Fruit fly (Drosophila melanogaster) whole organism, embryonic: Measurements from ENCODE around the gene CG43813.

Experiments
- Ada2b ChIP-seq: fragments of 200-800 bp; sonication (Bioruptor generic); IDR thresholded peaks from 2 replicates; pipeline ENCODE4 v1.3.6; 2022; ENCODE audit warnings: missing biosample characterization, missing genetic modification characterization
- Antp ChIP-seq: fragments of 200-800 bp; sonication (Bioruptor generic); optimal IDR thresholded peaks from 3 replicates; lab custom pipeline; 2016; ENCODE audit warnings: missing biosample characterization, missing genetic modification characterization
- BEAF-32 ChIP-seq: fragments of 200-800 bp; sonication (Bioruptor generic); optimal IDR thresholded peaks from 3 replicates; lab custom pipeline; 2017; ENCODE audit warnings: missing biosample characterization, missing genetic modification characterization, mild to moderate bottlenecking, moderate library complexity, missing genetic modification reagents
- CG10321 ChIP-seq: fragments of 200-800 bp; sonication (Bioruptor generic); IDR thresholded peaks from 2 replicates; pipeline ENCODE4 v1.3.6; 2022; ENCODE audit warnings: missing biosample characterization, missing genetic modification characterization
- CG11085 ChIP-seq: fragments of 200-800 bp; sonication (Bioruptor generic); IDR thresholded peaks from 2 replicates; pipeline ENCODE4 v1.3.6; 2022; ENCODE audit warnings: missing biosample characterization, missing genetic modification characterization
- CG11695 ChIP-seq: fragments of 200-800 bp; sonication (Bioruptor generic); IDR thresholded peaks from 3 replicates; pipeline ENCODE4 v1.3.6; 2022; ENCODE audit warnings: missing biosample characterization, missing genetic modification characterization
- CG12744 ChIP-seq: fragments of 200-800 bp; sonication (Bioruptor generic); optimal IDR thresholded peaks from 2 replicates; lab custom pipeline; 2016; ENCODE audit warnings: missing biosample characterization, missing genetic modification characterization
- CG13123 ChIP-seq: fragments of 200-800 bp; sonication (Bioruptor generic); optimal IDR thresholded peaks from 2 replicates; lab custom pipeline; 2016; ENCODE audit warnings: missing biosample characterization, missing genetic modification characterization
- CG17385 ChIP-seq: fragments of 200-800 bp; sonication (Bioruptor generic); optimal IDR thresholded peaks from 3 replicates; lab custom pipeline; 2018; ENCODE audit warnings: missing biosample characterization, mild to moderate bottlenecking, missing genetic modification characterization
- CG17802 ChIP-seq: fragments of 200-800 bp; sonication (Bioruptor generic); optimal IDR thresholded peaks from 2 replicates; lab custom pipeline; 2018; ENCODE audit warnings: missing biosample characterization, mild to moderate bottlenecking, missing genetic modification characterization, moderate library complexity
- CG1792 ChIP-seq: fragments of 200-800 bp; sonication (Bioruptor generic); optimal IDR thresholded peaks from 2 replicates; lab custom pipeline; 2016; ENCODE audit warnings: missing biosample characterization, missing genetic modification characterization
- CG18476 ChIP-seq: fragments of 200-800 bp; sonication (Bioruptor generic); optimal IDR thresholded peaks from 2 replicates; lab custom pipeline; 2016; ENCODE audit warnings: missing biosample characterization, mild to moderate bottlenecking, missing genetic modification characterization
- CG32767 ChIP-seq: fragments of 200-800 bp; sonication (Bioruptor generic); IDR thresholded peaks from 2 replicates; pipeline ENCODE4 v1.3.6; 2022; ENCODE audit warnings: missing biosample characterization, missing genetic modification characterization
- CG4404 ChIP-seq: fragments of 200-800 bp; sonication (Bioruptor generic); IDR thresholded peaks from 2 replicates; pipeline ENCODE4 v1.3.6; 2022; ENCODE audit warnings: missing biosample characterization, missing genetic modification characterization
- CG5245 ChIP-seq: fragments of 200-800 bp; sonication (Bioruptor generic); optimal IDR thresholded peaks from 3 replicates; lab custom pipeline; 2016; ENCODE audit warnings: missing biosample characterization, missing genetic modification characterization
- CG6791 ChIP-seq: fragments of 200-800 bp; sonication (Bioruptor generic); IDR thresholded peaks from 3 replicates; pipeline ENCODE4 v1.3.6; 2022; ENCODE audit warnings: missing biosample characterization, missing genetic modification characterization; ENCODE audit not compliant: partially characterized antibody
- CG6854 ChIP-seq: fragments of 200-800 bp; sonication (Bioruptor generic); optimal IDR thresholded peaks from 3 replicates; lab custom pipeline; 2017; ENCODE audit warnings: missing biosample characterization, mild to moderate bottlenecking, missing genetic modification characterization
- CG7839 ChIP-seq: fragments of 200-800 bp; sonication (Bioruptor generic); optimal IDR thresholded peaks from 3 replicates; lab custom pipeline; 2018; ENCODE audit warnings: missing biosample characterization, mild to moderate bottlenecking, missing genetic modification characterization, moderate library complexity
- CG8388 ChIP-seq: fragments of 200-800 bp; sonication (Bioruptor generic); optimal IDR thresholded peaks from 2 replicates; lab custom pipeline; 2019; ENCODE audit warnings: missing biosample characterization, mild to moderate bottlenecking, missing genetic modification characterization, moderate library complexity
- GATAe ChIP-seq: fragments of 200-800 bp; sonication (Bioruptor generic); conservative IDR thresholded peaks from 2 replicates; pipeline ENCODE4 v1.3.6; 2022; ENCODE audit warnings: missing biosample characterization, missing genetic modification characterization
- HHEX ChIP-seq: fragments of 200-800 bp; sonication (Bioruptor generic); optimal IDR thresholded peaks from 3 replicates; lab custom pipeline; 2017; ENCODE audit warnings: missing biosample characterization, mild to moderate bottlenecking, missing genetic modification characterization, missing genetic modification reagents
- Hey ChIP-seq: fragments of 200-800 bp; sonication (Bioruptor generic); optimal IDR thresholded peaks from 3 replicates; lab custom pipeline; 2018; ENCODE audit warnings: missing biosample characterization, mild to moderate bottlenecking, missing genetic modification characterization
- Kr ChIP-seq: fragments of 200-800 bp; sonication (Bioruptor generic); optimal IDR thresholded peaks from 2 replicates; lab custom pipeline; 2017; ENCODE audit warnings: missing biosample characterization, mild to moderate bottlenecking, missing genetic modification characterization
- Lpt ChIP-seq: fragments of >200 bp; optimal IDR thresholded peaks from 2 replicates; lab custom pipeline; 2018; ENCODE audit warnings: missing biosample characterization, missing genetic modification characterization
- MBD-R2 ChIP-seq: fragments of 200-800 bp; sonication (Bioruptor generic); IDR thresholded peaks from 2 replicates; pipeline ENCODE4 v1.3.6; 2022; ENCODE audit warnings: missing biosample characterization, missing genetic modification characterization
- Oaz ChIP-seq: fragments of 200-800 bp; sonication (Bioruptor generic); IDR thresholded peaks from 2 replicates; pipeline ENCODE4 v1.3.6; 2022; ENCODE audit warnings: missing biosample characterization, missing genetic modification characterization
- Sox102F ChIP-seq: fragments of 200-800 bp; sonication (Bioruptor generic); optimal IDR thresholded peaks from 2 replicates; lab custom pipeline; 2018; ENCODE audit warnings: missing biosample characterization, mild to moderate bottlenecking, missing genetic modification characterization, moderate library complexity
- Sry-β ChIP-seq: fragments of 200-800 bp; sonication (Bioruptor generic); optimal IDR thresholded peaks from 2 replicates; lab custom pipeline; 2018; ENCODE audit warnings: missing biosample characterization, mild to moderate bottlenecking, missing genetic modification characterization, moderate library complexity
- Stat92E ChIP-seq, 3 experiments: fragments of >200 bp in 2 of 3; fragments of 200-800 bp in 1 of 3; sonication (Bioruptor generic) in 1 of 3; optimal IDR thresholded peaks; 2 replicates each; lab custom pipeline; 2017 to 2019; ENCODE audit warnings: missing biosample characterization in 3 of 3, missing genetic modification characterization in 3 of 3, mild to moderate bottlenecking in 1 of 3, moderate library complexity in 1 of 3
- Taf1 ChIP-seq: fragments of 200-800 bp; sonication (Bioruptor generic); IDR thresholded peaks from 2 replicates; pipeline ENCODE4 v1.3.6; 2022; ENCODE audit warnings: missing biosample characterization, missing genetic modification characterization
- Xrp1 ChIP-seq: fragments of 200-800 bp; sonication (Bioruptor generic); IDR thresholded peaks from 2 replicates; pipeline ENCODE4 v1.3.6; 2022; ENCODE audit warnings: missing biosample characterization, missing genetic modification characterization
- YL-1 ChIP-seq: fragments of 200-800 bp; sonication (Bioruptor generic); optimal IDR thresholded peaks from 3 replicates; lab custom pipeline; 2017; ENCODE audit warnings: missing biosample characterization, mild to moderate bottlenecking, missing genetic modification characterization
- ase ChIP-seq: fragments of 200-800 bp; sonication (Bioruptor generic); IDR thresholded peaks from 3 replicates; pipeline ENCODE4 v1.3.6; 2022; ENCODE audit warnings: missing biosample characterization, missing genetic modification characterization
- az2 ChIP-seq: fragments of 200-800 bp; sonication (Bioruptor generic); optimal IDR thresholded peaks from 3 replicates; lab custom pipeline; 2016; ENCODE audit warnings: missing biosample characterization, missing genetic modification characterization
- bigmax ChIP-seq: fragments of 200-800 bp; sonication (Bioruptor generic); optimal IDR thresholded peaks from 2 replicates; lab custom pipeline; 2018; ENCODE audit warnings: missing biosample characterization, mild to moderate bottlenecking, missing genetic modification characterization
- caup ChIP-seq: fragments of 200-800 bp; sonication (Bioruptor generic); optimal IDR thresholded peaks from 3 replicates; lab custom pipeline; 2017; ENCODE audit warnings: missing biosample characterization, mild to moderate bottlenecking, missing genetic modification characterization, moderate library complexity; ENCODE audit not compliant: severe bottlenecking
- chinmo ChIP-seq: fragments of 200-800 bp; sonication (Bioruptor generic); IDR thresholded peaks from 4 replicates; pipeline ENCODE4 v1.3.6; 2022; ENCODE audit warnings: missing biosample characterization, missing genetic modification characterization; ENCODE audit not compliant: partially characterized antibody
- en ChIP-seq: fragments of 200-800 bp; sonication (Bioruptor generic); optimal IDR thresholded peaks from 2 replicates; lab custom pipeline; 2016; ENCODE audit warnings: missing biosample characterization, missing genetic modification characterization
- fd3F ChIP-seq: fragments of 200-800 bp; sonication (Bioruptor generic); optimal IDR thresholded peaks from 2 replicates; lab custom pipeline; 2018; ENCODE audit warnings: missing biosample characterization, mild to moderate bottlenecking, missing genetic modification characterization, moderate library complexity
- ftz-f1 ChIP-seq: fragments of 200-800 bp; sonication (Bioruptor generic); optimal IDR thresholded peaks from 2 replicates; lab custom pipeline; 2016; ENCODE audit warnings: missing biosample characterization, missing genetic modification characterization
- h ChIP-seq: fragments of >200 bp; optimal IDR thresholded peaks from 2 replicates; lab custom pipeline; 2017
- ham ChIP-seq: fragments of 200-800 bp; sonication (Bioruptor generic); IDR thresholded peaks from 2 replicates; pipeline ENCODE4 v1.3.6; 2022; ENCODE audit warnings: missing biosample characterization, missing genetic modification characterization
- insv ChIP-seq, 2 experiments: fragments of 200-800 bp; sonication (Bioruptor generic); optimal IDR thresholded peaks; 3 replicates each; lab custom pipeline; 2016 to 2018; ENCODE audit warnings: missing biosample characterization in 2 of 2, missing genetic modification characterization in 2 of 2
- jumu ChIP-seq: fragments of 200-800 bp; sonication (Bioruptor generic); optimal IDR thresholded peaks from 3 replicates; lab custom pipeline; 2016; ENCODE audit warnings: missing biosample characterization, missing genetic modification characterization
- klu ChIP-seq: fragments of 200-800 bp; sonication (Bioruptor generic); IDR thresholded peaks from 2 replicates; pipeline ENCODE4 v1.3.6; 2022; ENCODE audit warnings: missing biosample characterization, missing genetic modification characterization
- lab ChIP-seq: fragments of 200-800 bp; sonication (Bioruptor generic); optimal IDR thresholded peaks from 3 replicates; lab custom pipeline; 2017; ENCODE audit warnings: missing biosample characterization, missing genetic modification characterization, mild to moderate bottlenecking, moderate library complexity, missing genetic modification reagents
- org-1 ChIP-seq: fragments of 200-800 bp; sonication (Bioruptor generic); optimal IDR thresholded peaks from 2 replicates; lab custom pipeline; 2017; ENCODE audit warnings: missing biosample characterization, missing genetic modification characterization
- schlank ChIP-seq: fragments of 200-800 bp; sonication (Bioruptor generic); optimal IDR thresholded peaks from 2 replicates; lab custom pipeline; 2018; ENCODE audit warnings: missing biosample characterization, mild to moderate bottlenecking, missing genetic modification characterization
- twi ChIP-seq: fragments of 200-800 bp; optimal IDR thresholded peaks from 2 replicates; lab custom pipeline; 2019; ENCODE audit warnings: missing biosample characterization, mild to moderate bottlenecking, missing genetic modification characterization, moderate library complexity
- usp ChIP-seq: fragments of >200 bp; optimal IDR thresholded peaks from 2 replicates; lab custom pipeline; 2017; ENCODE audit warnings: missing biosample characterization, missing genetic modification characterization
- vvl ChIP-seq: fragments of 200-800 bp; sonication (Bioruptor generic); IDR thresholded peaks from 2 replicates; pipeline ENCODE4 v1.3.6; 2022; ENCODE audit warnings: missing biosample characterization, missing genetic modification characterization
- z ChIP-seq: fragments of 200-800 bp; sonication (Bioruptor generic); IDR thresholded peaks from 3 replicates; pipeline ENCODE4 v1.3.6; 2022; ENCODE audit warnings: missing biosample characterization, missing genetic modification characterization

Gene CG43813

DNA sequence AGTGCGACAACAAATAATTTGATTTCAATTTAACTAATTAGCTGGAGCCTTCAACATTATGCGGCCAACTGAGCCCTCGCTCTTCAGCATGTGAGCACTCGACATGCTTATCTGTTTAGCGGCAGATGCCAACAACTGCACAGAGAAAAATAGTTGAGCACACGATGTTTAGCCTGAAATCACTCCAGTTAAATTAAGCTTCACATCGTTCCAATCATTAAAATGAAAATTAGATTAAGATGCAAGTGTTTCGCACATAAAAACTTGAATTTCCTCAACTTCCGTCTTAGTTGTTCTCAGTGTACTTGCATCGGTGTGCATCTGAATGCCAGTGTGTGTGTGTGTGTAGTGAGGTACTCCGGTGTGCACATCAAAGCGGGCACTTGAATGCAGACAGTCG is 6.8 kb upstream of the CG43813 start (continued):
- peak; percentile 49 for TF ChIP-seq Sox102F (GFP tag; lab: Kevin White, UChicago)
- TF ChIP-seq fd3F (GFP tag; lab: Kevin White, UChicago): no peak
- peak; percentile 51 for TF ChIP-seq az2
- TF ChIP-seq CG17385 (GFP tag; lab: Kevin White, UChicago): peak; percentile 15
- TF ChIP-seq usp: no peak
- no peak for TF ChIP-seq CG6854 (GFP tag; lab: Kevin White, UChicago)
- TF ChIP-seq CG8388 (GFP tag; lab: Kevin White, UChicago): peak; percentile 24
- TF ChIP-seq CG6791 (GFP tag; lab: Robert Waterston, UW): no peak
- no peak for TF ChIP-seq z (GFP tag; lab: Robert Waterston, UW)
- TF ChIP-seq CG12744: no peak
- no peak for TF ChIP-seq YL-1
- no peak for TF ChIP-seq Sry-β (GFP tag; lab: Kevin White, UChicago)
- no peak for TF ChIP-seq Oaz
- TF ChIP-seq CG11085: no peak
- peak; percentile 43 for TF ChIP-seq org-1 (GFP tag; lab: Kevin White, UChicago)
- no peak for TF ChIP-seq CG10321
- peak; percentile 56 for TF ChIP-seq jumu (GFP tag; lab: Kevin White, UChicago)
- peak; percentile 60 for TF ChIP-seq Antp (GFP tag; lab: Kevin White, UChicago)
- TF ChIP-seq en (GFP tag; lab: Kevin White, UChicago): no peak
- no peak for TF ChIP-seq ase (GFP tag; lab: Robert Waterston, UW)
- TF ChIP-seq caup (GFP tag; lab: Kevin White, UChicago): no peak
- no peak for TF ChIP-seq h (lab: Kevin White, UChicago)
- no peak for TF ChIP-seq BEAF-32 (GFP tag; lab: Kevin White, UChicago)
- TF ChIP-seq Lpt (GFP tag; lab: Kevin White, UChicago): no peak
- TF ChIP-seq Hey (tag; lab: Kevin White, UChicago): no peak
- peak; percentile 25; the same call in 1 of the 2 replicates for TF ChIP-seq klu (GFP tag; lab: Robert Waterston, UW)
- no peak for TF ChIP-seq Taf1 (GFP tag; lab: Robert Waterston, UW)
- no peak for TF ChIP-seq CG17802 (tag; lab: Kevin White, UChicago)
- no peak for TF ChIP-seq CG13123 (GFP tag; lab: Kevin White, UChicago)
- TF ChIP-seq MBD-R2: no peak
- no peak for TF ChIP-seq Stat92E (GFP tag; optimal IDR thresholded peaks at IDR 0.05; lab: Kevin White, UChicago)
- no peak for TF ChIP-seq ham (GFP tag; lab: Robert Waterston, UW)
- peak; percentile 62 for TF ChIP-seq CG7839
- no peak for TF ChIP-seq schlank (tag; lab: Kevin White, UChicago)
- no peak for TF ChIP-seq ftz-f1 (GFP tag; lab: Kevin White, UChicago)
- no peak for TF ChIP-seq Ada2b (GFP tag; lab: Robert Waterston, UW)
- TF ChIP-seq Xrp1 (GFP tag; lab: Robert Waterston, UW): peak; percentile 75
- TF ChIP-seq vvl (GFP tag; lab: Robert Waterston, UW): peak; percentile 75
- TF ChIP-seq CG4404 (GFP tag; lab: Robert Waterston, UW): peak; percentile 58
- no peak for TF ChIP-seq insv (GFP tag; optimal IDR thresholded peaks at IDR 0.05; lab: Kevin White, UChicago)
- TF ChIP-seq CG5245 (GFP tag; lab: Kevin White, UChicago): peak; percentile 15
- TF ChIP-seq chinmo (GFP tag; lab: Robert Waterston, UW): no peak
- peak; percentile 81 for TF ChIP-seq twi (tag; lab: Kevin White, UChicago)
- no peak for TF ChIP-seq CG18476 (GFP tag; lab: Kevin White, UChicago)
- TF ChIP-seq Kr: no peak
- TF ChIP-seq CG1792 (GFP tag; lab: Kevin White, UChicago): no peak
- peak; percentile 47; the same call in 1 of the 3 replicates for TF ChIP-seq CG11695 (GFP tag; lab: Robert Waterston, UW)
- TF ChIP-seq bigmax (GFP tag; lab: Kevin White, UChicago): no peak
- TF ChIP-seq HHEX (GFP tag; lab: Kevin White, UChicago): no peak
- no peak for TF ChIP-seq GATAe (GFP tag; lab: Robert Waterston, UW)
- TF ChIP-seq CG32767 (GFP tag; lab: Robert Waterston, UW): 0 out of 2 replicates have a peak, but pooled peaks have one; percentile 26
- TF ChIP-seq lab (GFP tag; lab: Kevin White, UChicago): no peak
